Fruit fly (Drosophila melanogaster) whole organism, embryonic: ENCODE measurements around the gene CG32544.

ENCODE experiments used
- ATbp ChIP-seq: fragments of 200-800 bp; sonication (Bioruptor generic); optimal IDR thresholded peaks from 2 replicates; lab custom pipeline; 2017; ENCODE audit warnings: missing biosample characterization, mild to moderate bottlenecking, missing genetic modification characterization, missing genetic modification reagents
- Blimp-1 ChIP-seq: fragments of 200-800 bp; sonication (Bioruptor generic); optimal IDR thresholded peaks from 3 replicates; lab custom pipeline; 2018; ENCODE audit warnings: missing biosample characterization, missing genetic modification characterization, mild to moderate bottlenecking, moderate library complexity, missing genetic modification reagents
- BtbVII ChIP-seq: fragments of 200-800 bp; sonication (Bioruptor generic); optimal IDR thresholded peaks from 3 replicates; lab custom pipeline; 2017; ENCODE audit warnings: missing biosample characterization, mild to moderate bottlenecking, missing genetic modification characterization
- CG10462 ChIP-seq: fragments of 200-800 bp; sonication (Bioruptor generic); optimal IDR thresholded peaks from 2 replicates; lab custom pipeline; 2016; ENCODE audit warnings: missing biosample characterization, missing genetic modification characterization
- CG11504 ChIP-seq: fragments of 200-800 bp; sonication (Bioruptor generic); optimal IDR thresholded peaks from 3 replicates; lab custom pipeline; 2019; ENCODE audit warnings: missing biosample characterization, mild to moderate bottlenecking, missing genetic modification characterization, moderate library complexity
- CG11696 ChIP-seq: fragments of 200-800 bp; sonication (Bioruptor generic); IDR thresholded peaks from 2 replicates; pipeline ENCODE4 v1.3.6; 2022; ENCODE audit warnings: missing biosample characterization, missing genetic modification characterization
- CG12942 ChIP-seq: fragments of 200-800 bp; sonication (Bioruptor generic); optimal IDR thresholded peaks from 3 replicates; lab custom pipeline; 2016; ENCODE audit warnings: missing biosample characterization, missing genetic modification characterization
- CG13894 ChIP-seq: fragments of 200-800 bp; sonication (Bioruptor generic); optimal IDR thresholded peaks from 3 replicates; lab custom pipeline; 2018; ENCODE audit warnings: missing biosample characterization, mild to moderate bottlenecking, missing genetic modification characterization, moderate library complexity
- CG1529 ChIP-seq: fragments of 200-800 bp; sonication (Bioruptor generic); optimal IDR thresholded peaks from 3 replicates; lab custom pipeline; 2018; ENCODE audit warnings: missing biosample characterization, missing genetic modification characterization
- CG15601 ChIP-seq: fragments of 200-800 bp; sonication (Bioruptor generic); optimal IDR thresholded peaks from 3 replicates; lab custom pipeline; 2019; ENCODE audit warnings: missing biosample characterization, mild to moderate bottlenecking, missing genetic modification characterization, moderate library complexity
- CG15696 ChIP-seq: fragments of 200-800 bp; sonication (Bioruptor generic); optimal IDR thresholded peaks from 2 replicates; lab custom pipeline; 2019; ENCODE audit warnings: missing biosample characterization, mild to moderate bottlenecking, missing genetic modification characterization, moderate library complexity
- CG17361 ChIP-seq: fragments of 200-800 bp; sonication (Bioruptor generic); IDR thresholded peaks from 3 replicates; pipeline ENCODE4 v1.3.6; 2022; ENCODE audit warnings: missing biosample characterization, missing genetic modification characterization
- CG18262 ChIP-seq: fragments of 200-800 bp; optimal IDR thresholded peaks from 3 replicates; lab custom pipeline; 2019; ENCODE audit warnings: missing biosample characterization, mild to moderate bottlenecking, missing genetic modification characterization, moderate library complexity
- CG2199 ChIP-seq: fragments of 200-800 bp; sonication (Bioruptor generic); IDR thresholded peaks from 3 replicates; pipeline ENCODE4 v1.3.6; 2022; ENCODE audit warnings: missing biosample characterization, missing genetic modification characterization
- CG2678 ChIP-seq: fragments of 200-800 bp; sonication (Bioruptor generic); optimal IDR thresholded peaks from 3 replicates; lab custom pipeline; 2019; ENCODE audit warnings: missing biosample characterization, mild to moderate bottlenecking, missing genetic modification characterization, moderate library complexity
- CG2712 ChIP-seq: fragments of 200-800 bp; optimal IDR thresholded peaks from 3 replicates; lab custom pipeline; 2019; ENCODE audit warnings: missing biosample characterization, mild to moderate bottlenecking, missing genetic modification characterization, moderate library complexity
- CG3163 ChIP-seq: fragments of 200-800 bp; sonication (Bioruptor generic); optimal IDR thresholded peaks from 3 replicates; lab custom pipeline; 2016; ENCODE audit warnings: missing biosample characterization, missing genetic modification characterization
- CG4707 ChIP-seq: fragments of 200-800 bp; sonication (Bioruptor generic); optimal IDR thresholded peaks from 2 replicates; lab custom pipeline; 2018; ENCODE audit warnings: missing biosample characterization, mild to moderate bottlenecking, missing genetic modification characterization, moderate library complexity
- CG6272 ChIP-seq: fragments of 200-800 bp; sonication (Bioruptor generic); IDR thresholded peaks from 2 replicates; pipeline ENCODE4 v1.3.6; 2022; ENCODE audit warnings: missing biosample characterization, missing genetic modification characterization
- CG6813 ChIP-seq: fragments of 200-800 bp; sonication (Bioruptor generic); optimal IDR thresholded peaks from 2 replicates; lab custom pipeline; 2017; ENCODE audit warnings: missing biosample characterization, missing genetic modification characterization, mild to moderate bottlenecking, moderate library complexity, missing genetic modification reagents
- CG7963 ChIP-seq: fragments of 200-800 bp; sonication (Bioruptor generic); IDR thresholded peaks from 3 replicates; pipeline ENCODE4 v1.3.6; 2022; ENCODE audit warnings: missing biosample characterization, missing genetic modification characterization; ENCODE audit not compliant: partially characterized antibody
- CG9932 ChIP-seq: fragments of 200-800 bp; sonication (Bioruptor generic); IDR thresholded peaks from 2 replicates; pipeline ENCODE4 v1.3.6; 2022; ENCODE audit warnings: missing biosample characterization, missing genetic modification characterization
- CTCF ChIP-seq: fragments of 200-800 bp; sonication (Bioruptor generic); optimal IDR thresholded peaks from 2 replicates; lab custom pipeline; 2017; ENCODE audit warnings: missing biosample characterization, mild to moderate bottlenecking, missing genetic modification characterization, moderate library complexity
- Ets65A ChIP-seq: fragments of 200-800 bp; sonication (Bioruptor generic); peaks from one replicate; lab custom pipeline; 2016; ENCODE audit warnings: missing biosample characterization, missing genetic modification characterization
- Med ChIP-seq: fragments of 200-800 bp; sonication (Bioruptor generic); peaks from one replicate; lab custom pipeline; 2016; ENCODE audit warnings: missing biosample characterization, missing genetic modification characterization, mild to moderate bottlenecking, inconsistent platforms, moderate library complexity
- Nf-YC ChIP-seq: fragments of 200-800 bp; optimal IDR thresholded peaks from 3 replicates; lab custom pipeline; 2019; ENCODE audit warnings: missing biosample characterization, mild to moderate bottlenecking, missing genetic modification characterization, moderate library complexity
- Oaz ChIP-seq: fragments of 200-800 bp; sonication (Bioruptor generic); IDR thresholded peaks from 2 replicates; pipeline ENCODE4 v1.3.6; 2022; ENCODE audit warnings: missing biosample characterization, missing genetic modification characterization
- PHDP ChIP-seq: fragments of 200-800 bp; sonication (Bioruptor generic); optimal IDR thresholded peaks from 3 replicates; lab custom pipeline; 2018; ENCODE audit warnings: missing biosample characterization, mild to moderate bottlenecking, missing genetic modification characterization, moderate library complexity
- ara ChIP-seq: fragments of 200-800 bp; sonication (Bioruptor generic); IDR thresholded peaks from 2 replicates; pipeline ENCODE4 v1.3.6; 2022; ENCODE audit warnings: missing biosample characterization, missing genetic modification characterization
- az2 ChIP-seq: fragments of 200-800 bp; sonication (Bioruptor generic); optimal IDR thresholded peaks from 3 replicates; lab custom pipeline; 2016; ENCODE audit warnings: missing biosample characterization, missing genetic modification characterization
- bbx ChIP-seq: fragments of 200-800 bp; sonication (Bioruptor generic); IDR thresholded peaks from 2 replicates; pipeline ENCODE4 v1.3.6; 2022; ENCODE audit warnings: missing biosample characterization, missing genetic modification characterization; ENCODE audit not compliant: partially characterized antibody
- bsh ChIP-seq, 2 experiments: fragments of 200-800 bp; sonication (Bioruptor generic); optimal IDR thresholded peaks; 2 replicates each; lab custom pipeline; 2017 to 2018; ENCODE audit warnings: mild to moderate bottlenecking in 2 of 2, missing biosample characterization in 2 of 2, missing genetic modification characterization in 2 of 2, moderate library complexity in 1 of 2
- ci ChIP-seq: fragments of 200-800 bp; sonication (Bioruptor generic); IDR thresholded peaks from 3 replicates; pipeline ENCODE4 v1.3.6; 2022; ENCODE audit warnings: missing biosample characterization, missing genetic modification characterization
- corto ChIP-seq: fragments of 200-800 bp; sonication (Bioruptor generic); optimal IDR thresholded peaks from 2 replicates; lab custom pipeline; 2016; ENCODE audit warnings: missing biosample characterization, mild to moderate bottlenecking, missing genetic modification characterization, moderate library complexity
- crol ChIP-seq: fragments of 200-800 bp; sonication (Bioruptor generic); IDR thresholded peaks from 2 replicates; pipeline ENCODE4 v1.3.6; 2022; ENCODE audit warnings: missing biosample characterization, missing genetic modification characterization
- gem ChIP-seq: fragments of 200-800 bp; sonication (Bioruptor generic); optimal IDR thresholded peaks from 2 replicates; lab custom pipeline; 2019; ENCODE audit warnings: missing biosample characterization, mild to moderate bottlenecking, missing genetic modification characterization, moderate library complexity
- knrl ChIP-seq: fragments of 200-800 bp; sonication (Bioruptor generic); IDR thresholded peaks from 3 replicates; pipeline ENCODE4 v1.3.6; 2022; ENCODE audit warnings: missing biosample characterization, missing genetic modification characterization; ENCODE audit not compliant: partially characterized antibody
- lab ChIP-seq: fragments of 200-800 bp; sonication (Bioruptor generic); optimal IDR thresholded peaks from 3 replicates; lab custom pipeline; 2017; ENCODE audit warnings: missing biosample characterization, missing genetic modification characterization, mild to moderate bottlenecking, moderate library complexity, missing genetic modification reagents
- lilli ChIP-seq: fragments of 200-800 bp; sonication (Bioruptor generic); optimal IDR thresholded peaks from 3 replicates; lab custom pipeline; 2016; ENCODE audit warnings: missing biosample characterization, missing genetic modification characterization
- nom ChIP-seq: fragments of 200-800 bp; sonication (Bioruptor generic); optimal IDR thresholded peaks from 2 replicates; lab custom pipeline; 2017; ENCODE audit warnings: missing biosample characterization, missing genetic modification characterization, mild to moderate bottlenecking, moderate library complexity, missing genetic modification reagents
- pho ChIP-seq: fragments of 200-800 bp; sonication (Bioruptor generic); optimal IDR thresholded peaks from 2 replicates; lab custom pipeline; 2016; ENCODE audit warnings: missing biosample characterization, missing genetic modification characterization
- phol ChIP-seq: fragments of 200-800 bp; sonication (Bioruptor generic); optimal IDR thresholded peaks from 3 replicates; lab custom pipeline; 2018; ENCODE audit warnings: missing biosample characterization, mild to moderate bottlenecking, missing genetic modification characterization, moderate library complexity
- sens ChIP-seq: fragments of 200-800 bp; sonication (Bioruptor generic); peaks from one replicate; lab custom pipeline; 2016; ENCODE audit warnings: missing biosample characterization, missing genetic modification characterization
- seq ChIP-seq: fragments of 200-800 bp; sonication (Bioruptor generic); IDR thresholded peaks from 2 replicates; pipeline ENCODE4 v1.3.6; 2022; ENCODE audit warnings: missing biosample characterization, missing genetic modification characterization
- shn ChIP-seq: fragments of 200-800 bp; sonication (Bioruptor generic); optimal IDR thresholded peaks from 3 replicates; lab custom pipeline; 2016; ENCODE audit warnings: missing biosample characterization, missing genetic modification characterization
- tio ChIP-seq: fragments of 200-800 bp; sonication (Bioruptor generic); optimal IDR thresholded peaks from 2 replicates; lab custom pipeline; 2017; ENCODE audit warnings: missing biosample characterization, missing genetic modification characterization, inconsistent platforms

The CG32544 gene

dm6 chrX:18838470-18838869 is 21.6 kb upstream of the CG32544 start (continued):
- no peak for TF ChIP-seq CG3163 (GFP tag; lab: Kevin White, UChicago)
- TF ChIP-seq crol (GFP tag; lab: Robert Waterston, UW) = no peak
- no peak for TF ChIP-seq Nf-YC (tag; lab: Kevin White, UChicago)
- peak; percentile 87 for TF ChIP-seq CTCF (GFP tag; lab: Kevin White, UChicago)
- TF ChIP-seq CG2199 = 0 out of 3 replicates have a peak, but pooled peaks have one; percentile 35
- TF ChIP-seq ara (GFP tag; lab: Robert Waterston, UW) = no peak
- no peak for TF ChIP-seq knrl (GFP tag; lab: Robert Waterston, UW)
- peak; percentile 57 for TF ChIP-seq Med (GFP tag; lab: Kevin White, UChicago)
- no peak for TF ChIP-seq shn
- no peak for TF ChIP-seq CG12942 (GFP tag; lab: Kevin White, UChicago)
- TF ChIP-seq CG9932 (GFP tag; lab: Robert Waterston, UW) = no peak
- no peak for TF ChIP-seq CG11696

dm6 chrX:18838929-18839576 is 21.0 kb upstream of the CG32544 start:
- TF ChIP-seq CG7963 (GFP tag; lab: Robert Waterston, UW) (no peak), seq (GFP tag; lab: Robert Waterston, UW) (no peak), CG2678 (tag; lab: Kevin White, UChicago) (peak; percentile 12), PHDP (tag; lab: Kevin White, UChicago) (peak; percentile 17), CG1529 (peak; percentile 2), CG11504 (tag; lab: Kevin White, UChicago) (peak; percentile 25), lab (peak; percentile 43), bsh (GFP tag; optimal IDR thresholded peaks at IDR 0.05; lab: Kevin White, UChicago) (peak in 1 of 2 experiments; percentile 26), BtbVII (peak; percentile 8), tio (GFP tag; lab: Kevin White, UChicago) (no peak), CG4707 (GFP tag; lab: Kevin White, UChicago) (peak; percentile 17), lilli (GFP tag; lab: Kevin White, UChicago) (no peak), Ets65A (GFP tag; lab: Kevin White, UChicago) (peak; percentile 11), sens (GFP tag; lab: Kevin White, UChicago) (peak; percentile 61), CG13894 (tag; lab: Kevin White, UChicago) (no peak), phol (peak; percentile 26), Med (GFP tag; lab: Kevin White, UChicago) (peak; percentile 47), Oaz (GFP tag; lab: Robert Waterston, UW) (no peak), az2 (no peak), ATbp (peak; percentile 45), CG18262 (peak; percentile 13), nom (GFP tag; lab: Kevin White, UChicago) (peak; percentile 32), CG10462 (GFP tag; lab: Kevin White, UChicago) (no peak), CG6272 (GFP tag; lab: Robert Waterston, UW) (no peak), CG2712 (peak; percentile 4), CG17361 (peak; percentile 35; the same call in 1 of the 3 replicates), CG15601 (tag; lab: Kevin White, UChicago) (peak; percentile 50), CG15696 (tag; lab: Kevin White, UChicago) (no peak), ci (0 out of 3 replicates have a peak, but pooled peaks have one; percentile 15), CG6813 (GFP tag; lab: Kevin White, UChicago) (peak; percentile 26), Blimp-1 (GFP tag; lab: Kevin White, UChicago) (peak; percentile 2), corto (GFP tag; lab: Kevin White, UChicago) (no peak), pho (no peak), bbx (no peak), gem (tag; lab: Kevin White, UChicago) (peak; percentile 9)
